Fruit fly (Drosophila melanogaster) whole organism, prepupa: ENCODE results near the gene CG8301.
A peak's percentile ranks its signal among the peaks of the same experiment; 100 is the strongest.

Experiments
- Blimp-1 ChIP-seq: fragments of 200-800 bp; sonication (Bioruptor generic); optimal IDR thresholded peaks from 3 replicates; lab custom pipeline; 2017; ENCODE audit warnings: missing biosample characterization, missing genetic modification characterization, mild to moderate bottlenecking, moderate library complexity, missing genetic modification reagents
- CG10631 ChIP-seq: fragments of 200-800 bp; sonication (Bioruptor generic); optimal IDR thresholded peaks from 2 replicates; lab custom pipeline; 2016; ENCODE audit warnings: missing biosample characterization, missing genetic modification characterization
- CG11294 ChIP-seq: fragments of 200-800 bp; sonication (Bioruptor generic); IDR thresholded peaks from 2 replicates; pipeline ENCODE4 v1.3.6; 2022; ENCODE audit warnings: missing biosample characterization, missing genetic modification characterization
- CG11902 ChIP-seq: fragments of 200-800 bp; sonication (Bioruptor generic); optimal IDR thresholded peaks from 3 replicates; lab custom pipeline; 2016; ENCODE audit warnings: missing biosample characterization, missing genetic modification characterization
- CG15336 ChIP-seq: fragments of 200-800 bp; sonication (Bioruptor generic); IDR thresholded peaks from 2 replicates; pipeline ENCODE4 v1.3.6; 2022; ENCODE audit warnings: missing biosample characterization, missing genetic modification characterization
- CG16779 ChIP-seq: fragments of 200-800 bp; sonication (Bioruptor generic); optimal IDR thresholded peaks from 3 replicates; lab custom pipeline; 2017; ENCODE audit warnings: missing biosample characterization, mild to moderate bottlenecking, missing genetic modification characterization
- CG3032 ChIP-seq: fragments of 200-800 bp; optimal IDR thresholded peaks from 2 replicates; lab custom pipeline; 2019; ENCODE audit warnings: missing biosample characterization, mild to moderate bottlenecking, missing genetic modification characterization, moderate library complexity
- CG31627 ChIP-seq: fragments of 200-800 bp; sonication (Bioruptor generic); optimal IDR thresholded peaks from 3 replicates; lab custom pipeline; 2016; ENCODE audit warnings: missing biosample characterization, missing genetic modification characterization
- CG32006 ChIP-seq: fragments of 200-800 bp; sonication (Bioruptor generic); optimal IDR thresholded peaks from 3 replicates; lab custom pipeline; 2017; ENCODE audit warnings: missing biosample characterization, mild to moderate bottlenecking, missing genetic modification characterization
- CG34406 ChIP-seq: fragments of 200-800 bp; sonication (Bioruptor generic); optimal IDR thresholded peaks from 3 replicates; lab custom pipeline; 2016; ENCODE audit warnings: missing biosample characterization, missing genetic modification characterization
- CG3919 ChIP-seq: fragments of 200-800 bp; sonication (Bioruptor generic); optimal IDR thresholded peaks from 3 replicates; lab custom pipeline; 2016; ENCODE audit warnings: missing biosample characterization, missing genetic modification characterization
- CG4318 ChIP-seq: fragments of 200-800 bp; sonication (Bioruptor generic); optimal IDR thresholded peaks from 3 replicates; lab custom pipeline; 2017; ENCODE audit warnings: missing biosample characterization, mild to moderate bottlenecking, missing genetic modification characterization
- CG6163 ChIP-seq: fragments of 200-800 bp; sonication (Bioruptor generic); IDR thresholded peaks from 3 replicates; pipeline ENCODE4 v1.3.6; 2022; ENCODE audit warnings: missing biosample characterization, missing genetic modification characterization
- CG6276 ChIP-seq: fragments of 200-800 bp; sonication (Bioruptor generic); optimal IDR thresholded peaks from 2 replicates; lab custom pipeline; 2017; ENCODE audit warnings: missing biosample characterization, mild to moderate bottlenecking, missing genetic modification characterization
- CG6792 ChIP-seq: fragments of 200-800 bp; sonication (Bioruptor generic); optimal IDR thresholded peaks from 3 replicates; lab custom pipeline; 2016; ENCODE audit warnings: missing biosample characterization, missing genetic modification characterization
- CG6808 ChIP-seq: fragments of 200-800 bp; sonication (Bioruptor generic); optimal IDR thresholded peaks from 3 replicates; lab custom pipeline; 2017; ENCODE audit warnings: missing biosample characterization, missing genetic modification characterization, mild to moderate bottlenecking, moderate library complexity, missing genetic modification reagents
- CG6854 ChIP-seq: fragments of 200-800 bp; sonication (Bioruptor generic); optimal IDR thresholded peaks from 2 replicates; lab custom pipeline; 2017; ENCODE audit warnings: missing biosample characterization, mild to moderate bottlenecking, missing genetic modification characterization
- CG7368 ChIP-seq: fragments of 200-800 bp; sonication (Bioruptor generic); optimal IDR thresholded peaks from 3 replicates; lab custom pipeline; 2016; ENCODE audit warnings: missing biosample characterization, missing genetic modification characterization
- CG8119 ChIP-seq: fragments of 200-800 bp; sonication (Bioruptor generic); IDR thresholded peaks from 3 replicates; pipeline ENCODE4 v1.3.6; 2022; ENCODE audit warnings: missing biosample characterization, missing genetic modification characterization
- CG8319 ChIP-seq: fragments of 200-800 bp; sonication (Bioruptor generic); optimal IDR thresholded peaks from 3 replicates; lab custom pipeline; 2016; ENCODE audit warnings: missing biosample characterization, missing genetic modification characterization
- Eip75B ChIP-seq: fragments of 200-800 bp; sonication (Bioruptor generic); optimal IDR thresholded peaks from 3 replicates; lab custom pipeline; 2016; ENCODE audit warnings: missing biosample characterization, missing genetic modification characterization
- Eip78C ChIP-seq: fragments of 200-800 bp; sonication (Bioruptor generic); peaks from one replicate; lab custom pipeline; 2016; ENCODE audit warnings: missing biosample characterization, missing genetic modification characterization
- Eip93F ChIP-seq: fragments of 200-800 bp; sonication (Bioruptor generic); optimal IDR thresholded peaks from 2 replicates; lab custom pipeline; 2016; ENCODE audit warnings: missing biosample characterization, mild to moderate bottlenecking, missing genetic modification characterization
- Ets96B ChIP-seq: fragments of 200-800 bp; optimal IDR thresholded peaks from 2 replicates; lab custom pipeline; 2019; ENCODE audit warnings: missing biosample characterization, mild to moderate bottlenecking, missing genetic modification characterization, moderate library complexity
- Gug ChIP-seq: fragments of 200-800 bp; sonication (Bioruptor generic); IDR thresholded peaks from 2 replicates; pipeline ENCODE4 v1.3.6; 2022; ENCODE audit warnings: missing biosample characterization, missing genetic modification characterization
- Hr38 ChIP-seq: sonication (Bioruptor generic); optimal IDR thresholded peaks from 2 replicates; lab custom pipeline; 2016; ENCODE audit warnings: missing biosample characterization, missing genetic modification characterization
- Hr39 ChIP-seq: fragments of 200-800 bp; sonication (Bioruptor generic); optimal IDR thresholded peaks from 2 replicates; lab custom pipeline; 2016; ENCODE audit warnings: missing biosample characterization, missing genetic modification characterization
- Hr4 ChIP-seq: fragments of 200-800 bp; sonication (Bioruptor generic); optimal IDR thresholded peaks from 3 replicates; lab custom pipeline; 2016; ENCODE audit warnings: missing biosample characterization, missing genetic modification characterization
- Lpt ChIP-seq: fragments of 200-800 bp; sonication (Bioruptor generic); optimal IDR thresholded peaks from 3 replicates; lab custom pipeline; 2016; ENCODE audit warnings: missing biosample characterization, missing genetic modification characterization
- OdsH ChIP-seq: fragments of 200-800 bp; sonication (Bioruptor generic); optimal IDR thresholded peaks from 3 replicates; lab custom pipeline; 2016; ENCODE audit warnings: missing biosample characterization, missing genetic modification characterization
- Smox ChIP-seq: fragments of 200-800 bp; sonication (Bioruptor generic); optimal IDR thresholded peaks from 3 replicates; lab custom pipeline; 2016; ENCODE audit warnings: missing biosample characterization, missing genetic modification characterization
- Sox102F ChIP-seq: fragments of 200-800 bp; sonication (Bioruptor generic); optimal IDR thresholded peaks from 2 replicates; lab custom pipeline; 2016; ENCODE audit warnings: missing biosample characterization, mild to moderate bottlenecking, missing genetic modification characterization
- Sox14 ChIP-seq: fragments of 200-800 bp; sonication (Bioruptor generic); optimal IDR thresholded peaks from 3 replicates; lab custom pipeline; 2016; ENCODE audit warnings: missing biosample characterization, missing genetic modification characterization
- Sox15 ChIP-seq: fragments of 200-800 bp; sonication (Bioruptor generic); optimal IDR thresholded peaks from 3 replicates; lab custom pipeline; 2016; ENCODE audit warnings: missing biosample characterization, missing genetic modification characterization
- achi ChIP-seq: fragments of 200-800 bp; sonication (Bioruptor generic); optimal IDR thresholded peaks from 3 replicates; lab custom pipeline; 2016; ENCODE audit warnings: missing biosample characterization, missing genetic modification characterization
- acj6 ChIP-seq: fragments of 200-800 bp; sonication (Bioruptor generic); optimal IDR thresholded peaks from 3 replicates; lab custom pipeline; 2016; ENCODE audit warnings: missing biosample characterization, missing genetic modification characterization
- cyc ChIP-seq: fragments of 200-800 bp; sonication (Bioruptor generic); optimal IDR thresholded peaks from 3 replicates; lab custom pipeline; 2016; ENCODE audit warnings: missing biosample characterization, missing genetic modification characterization
- dsx ChIP-seq: fragments of 200-800 bp; optimal IDR thresholded peaks from 3 replicates; lab custom pipeline; 2019; ENCODE audit warnings: missing biosample characterization, mild to moderate bottlenecking, missing genetic modification characterization, moderate library complexity; ENCODE audit not compliant: poor library complexity, severe bottlenecking
- eg ChIP-seq: fragments of 200-800 bp; sonication (Bioruptor generic); IDR thresholded peaks from 3 replicates; pipeline ENCODE4 v1.3.6; 2022; ENCODE audit warnings: missing biosample characterization, missing genetic modification characterization
- esn ChIP-seq: fragments of 200-800 bp; sonication (Bioruptor generic); optimal IDR thresholded peaks from 2 replicates; lab custom pipeline; 2016; ENCODE audit warnings: missing biosample characterization, mild to moderate bottlenecking, missing genetic modification characterization, moderate library complexity
- fd85E ChIP-seq: fragments of 200-800 bp; sonication (Bioruptor generic); optimal IDR thresholded peaks from 3 replicates; lab custom pipeline; 2016; ENCODE audit warnings: missing biosample characterization, missing genetic modification characterization
- fkh ChIP-seq: fragments of 200-800 bp; sonication (Bioruptor generic); optimal IDR thresholded peaks from 3 replicates; lab custom pipeline; 2017; ENCODE audit warnings: missing biosample characterization, mild to moderate bottlenecking, missing genetic modification characterization, moderate library complexity
- lz ChIP-seq: fragments of 200-800 bp; sonication (Bioruptor generic); optimal IDR thresholded peaks from 3 replicates; lab custom pipeline; 2016; ENCODE audit warnings: missing biosample characterization, missing genetic modification characterization
- net ChIP-seq: fragments of 200-800 bp; sonication (Bioruptor generic); optimal IDR thresholded peaks from 3 replicates; lab custom pipeline; 2016; ENCODE audit warnings: missing biosample characterization, missing genetic modification characterization
- pdm3 ChIP-seq: fragments of 200-800 bp; sonication (Bioruptor generic); optimal IDR thresholded peaks from 3 replicates; lab custom pipeline; 2016; ENCODE audit warnings: missing biosample characterization, missing genetic modification characterization
- spab ChIP-seq: fragments of 200-800 bp; sonication (Bioruptor generic); optimal IDR thresholded peaks from 2 replicates; lab custom pipeline; 2017; ENCODE audit warnings: missing biosample characterization, mild to moderate bottlenecking, missing genetic modification characterization, missing genetic modification reagents
- ss ChIP-seq, 2 experiments: fragments of 200-800 bp; sonication (Bioruptor generic); optimal IDR thresholded peaks; 2 replicates in 1 of 2; 3 replicates in 1 of 2; lab custom pipeline; 2017 to 2018; ENCODE audit warnings: mild to moderate bottlenecking in 2 of 2, missing biosample characterization in 2 of 2, missing genetic modification characterization in 2 of 2, moderate library complexity in 1 of 2
- svp ChIP-seq: fragments of 200-800 bp; sonication (Bioruptor generic); peaks from one replicate; lab custom pipeline; 2016; ENCODE audit warnings: missing biosample characterization, missing genetic modification characterization
- topi ChIP-seq: fragments of 200-800 bp; sonication (Bioruptor generic); optimal IDR thresholded peaks from 3 replicates; lab custom pipeline; 2016; ENCODE audit warnings: missing biosample characterization, missing genetic modification characterization
- vri ChIP-seq: fragments of 200-800 bp; sonication (Bioruptor generic); optimal IDR thresholded peaks from 3 replicates; lab custom pipeline; 2016; ENCODE audit warnings: missing biosample characterization, mild to moderate bottlenecking, missing genetic modification characterization

CG8301 gene

DNA sequence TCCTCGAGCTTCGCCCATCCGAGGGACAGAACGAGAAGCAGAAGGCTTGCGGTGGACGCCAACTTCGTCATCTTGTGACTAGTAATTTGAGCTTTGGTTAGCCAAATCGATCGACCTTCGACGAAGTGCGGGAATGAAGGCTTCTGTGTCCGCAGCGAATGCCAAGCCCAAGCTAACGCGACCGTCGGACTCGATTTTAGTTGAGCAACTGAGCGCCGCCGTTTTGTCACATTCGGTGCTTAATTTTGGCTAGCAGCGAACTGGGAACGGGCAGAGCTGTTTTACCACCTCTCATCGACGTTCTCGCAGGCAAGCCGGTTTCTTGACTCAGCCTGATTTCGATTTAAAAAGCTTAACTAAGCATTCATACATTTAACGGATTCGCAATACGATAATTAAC, 45.2 kb downstream of the CG8301 start:
- TF ChIP-seq CG6854: peak; percentile 6
- TF ChIP-seq Eip78C (GFP tag; lab: Kevin White, UChicago): peak; percentile 14
- no peak for TF ChIP-seq Sox102F (GFP tag; lab: Kevin White, UChicago)

DNA sequence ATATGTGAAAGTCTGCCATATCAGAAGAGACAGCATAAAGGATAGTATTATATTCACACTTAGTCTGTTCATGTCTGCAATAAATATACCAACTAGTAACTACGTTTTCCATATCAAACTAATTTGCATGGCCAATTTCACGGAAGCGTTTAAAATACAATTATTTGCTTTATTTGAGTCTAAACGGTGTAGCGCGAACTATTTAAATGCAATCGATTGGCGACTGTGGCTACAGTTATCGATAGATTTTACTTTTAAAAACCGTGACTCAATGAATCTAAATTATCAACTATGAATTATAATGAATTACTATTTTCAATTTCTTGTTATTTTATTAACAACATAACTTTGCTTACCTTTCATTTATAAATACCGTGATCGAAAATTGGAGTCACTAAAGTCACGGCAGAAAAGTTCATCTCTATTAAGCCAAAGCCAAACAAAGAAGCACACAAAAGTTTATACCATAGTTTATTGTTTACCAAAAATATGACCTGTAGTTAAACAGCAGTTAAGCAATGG, 45.8 kb downstream of the CG8301 start, which contains the start of the genes CG9427 and CG8319:
Gene CG9427 (minus strand): TSS at position 51 of the 522 bp plus-strand sequence.
Gene CG8319 (plus strand): TSS at position 442 of the 522 bp plus-strand sequence.
- TF ChIP-seq Gug (GFP tag; lab: Robert Waterston, UW) (no peak), lz (GFP tag; lab: Kevin White, UChicago) (peak; percentile 68), CG10631 (GFP tag; lab: Kevin White, UChicago) (peak; percentile 63), CG11294 (GFP tag; lab: Robert Waterston, UW) (no peak), CG8119 (GFP tag; lab: Robert Waterston, UW) (no peak), OdsH (peak; percentile 53), topi (GFP tag; lab: Kevin White, UChicago) (peak; percentile 63), CG4318 (GFP tag; lab: Kevin White, UChicago) (no peak), Eip75B (peak; percentile 66), Ets96B (tag; lab: Kevin White, UChicago) (peak; percentile 25), Sox102F (GFP tag; lab: Kevin White, UChicago) (peak; percentile 52), CG31627 (GFP tag; lab: Kevin White, UChicago) (peak; percentile 70), CG11902 (GFP tag; lab: Kevin White, UChicago) (peak; percentile 10), CG8319 (GFP tag; lab: Kevin White, UChicago) (no peak), acj6 (GFP tag; lab: Kevin White, UChicago) (no peak), spab (GFP tag; lab: Kevin White, UChicago) (no peak), ss (GFP tag; optimal IDR thresholded peaks at IDR 0.05; lab: Kevin White, UChicago) (no peak), Hr38 (GFP tag; lab: Kevin White, UChicago) (no peak), Blimp-1 (GFP tag; lab: Kevin White, UChicago) (no peak), pdm3 (GFP tag; lab: Kevin White, UChicago) (no peak), cyc (peak; percentile 63), fd85E (GFP tag; lab: Kevin White, UChicago) (no peak), Hr39 (peak; percentile 55), Sox14 (GFP tag; lab: Kevin White, UChicago) (peak; percentile 97), achi (peak; percentile 21), net (no peak), CG15336 (GFP tag; lab: Robert Waterston, UW) (peak; percentile 31; the same call in 1 of the 2 replicates), CG6163 (peak; percentile 29; the same call in 2 of the 3 replicates), Sox15 (GFP tag; lab: Kevin White, UChicago) (no peak), CG7368 (GFP tag; lab: Kevin White, UChicago) (peak; percentile 0), CG6792 (GFP tag; lab: Kevin White, UChicago) (peak; percentile 46), CG34406 (peak; percentile 21), CG3919 (peak; percentile 52), dsx (GFP tag; lab: Kevin White, UChicago) (no peak), CG6808 (GFP tag; lab: Kevin White, UChicago) (no peak), esn (peak; percentile 80), CG6854 (no peak), Hr4 (GFP tag; lab: Kevin White, UChicago) (no peak), fkh (GFP tag; lab: Kevin White, UChicago) (peak; percentile 93), CG3032 (tag; lab: Kevin White, UChicago) (peak; percentile 45), Lpt (no peak), Smox (GFP tag; lab: Kevin White, UChicago) (peak; percentile 66), vri (peak; percentile 16), Eip78C (GFP tag; lab: Kevin White, UChicago) (peak; percentile 89), svp (GFP tag; lab: Kevin White, UChicago) (no peak), CG16779 (tag; lab: Kevin White, UChicago) (no peak), eg (GFP tag; lab: Robert Waterston, UW) (0 out of 3 replicates have a peak, but pooled peaks have one; percentile 29), Eip93F (peak; percentile 29), CG32006 (no peak), CG6276 (no peak)
